Fruit fly (Drosophila melanogaster) whole organism, adult: ENCODE results near the gene CG9368.

Experiments used
- CG12768 ChIP-seq: fragments of 200-800 bp; sonication (Bioruptor generic); optimal IDR thresholded peaks from 2 replicates; lab custom pipeline; 2017; ENCODE audit warnings: missing biosample characterization, missing genetic modification characterization, mild to moderate bottlenecking, moderate library complexity, missing genetic modification reagents
- Clk ChIP-seq: fragments of 200-800 bp; sonication (Bioruptor generic); optimal IDR thresholded peaks from 2 replicates; lab custom pipeline; 2017; ENCODE audit warnings: missing biosample characterization, missing genetic modification characterization
- cic ChIP-seq: fragments of 200-800 bp; sonication (Bioruptor generic); optimal IDR thresholded peaks from 2 replicates; lab custom pipeline; 2017; ENCODE audit warnings: missing biosample characterization, mild to moderate bottlenecking, missing genetic modification characterization, moderate library complexity

DNA sequence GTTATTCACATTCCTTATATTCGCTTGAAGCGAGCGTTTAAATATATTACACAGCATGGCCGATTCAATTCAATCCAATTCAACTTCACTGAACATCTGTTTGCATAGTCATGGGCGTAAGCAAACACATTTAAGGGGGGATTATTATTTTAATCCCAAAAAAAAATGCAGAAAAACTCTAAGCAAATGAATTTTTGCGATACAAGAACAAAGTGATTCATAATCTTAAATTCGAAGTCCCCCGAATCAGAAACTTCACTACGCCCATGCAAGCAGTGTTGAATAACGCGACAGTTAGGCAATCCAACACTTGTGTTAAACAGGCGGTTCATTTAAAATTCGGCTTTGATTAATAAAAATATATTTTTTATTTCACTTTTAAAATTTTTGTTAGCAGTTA is 11.0 kb upstream of the CG9368 start, which contains the start of gene CG14100:
- TF ChIP-seq CG12768 (GFP tag; lab: Kevin White, UChicago) (peak; percentile 100), Clk (GFP tag; lab: Kevin White, UChicago) (peak; percentile 100), cic (GFP tag; lab: Kevin White, UChicago) (peak; percentile 98)
